Worm (Caenorhabditis elegans) whole organism, mixed stage, embryonic: Measurements from ENCODE around the gene srlf-3.

Experiments
- ces-1 ChIP-seq: fragments of 150-350 bp; optimal IDR thresholded peaks from 2 replicates; lab custom pipeline; 2014; ENCODE audit warnings: missing biosample characterization, missing genetic modification reagents, missing genetic modification characterization
- elt-3 ChIP-seq: fragments of 150-350 bp; optimal IDR thresholded peaks from 2 replicates; lab custom pipeline; 2014; ENCODE audit warnings: missing biosample characterization, missing genetic modification characterization
- nhr-237 ChIP-seq: fragments of 150-350 bp; optimal IDR thresholded peaks from 2 replicates; lab custom pipeline; 2014; ENCODE audit warnings: missing biosample characterization, missing genetic modification characterization
- snpc-4 ChIP-seq: fragments of 150-350 bp; optimal IDR thresholded peaks from 2 replicates; lab custom pipeline; 2014; ENCODE audit warnings: missing biosample characterization, missing genetic modification characterization
- unc-62 ChIP-seq: fragments of 150-350 bp; optimal IDR thresholded peaks from 2 replicates; lab custom pipeline; 2014; ENCODE audit warnings: missing biosample characterization, missing genetic modification reagents, missing genetic modification characterization
- ztf-11 ChIP-seq: fragments of 150-350 bp; optimal IDR thresholded peaks from 2 replicates; lab custom pipeline; 2014; ENCODE audit warnings: missing biosample characterization, missing genetic modification characterization

DNA sequence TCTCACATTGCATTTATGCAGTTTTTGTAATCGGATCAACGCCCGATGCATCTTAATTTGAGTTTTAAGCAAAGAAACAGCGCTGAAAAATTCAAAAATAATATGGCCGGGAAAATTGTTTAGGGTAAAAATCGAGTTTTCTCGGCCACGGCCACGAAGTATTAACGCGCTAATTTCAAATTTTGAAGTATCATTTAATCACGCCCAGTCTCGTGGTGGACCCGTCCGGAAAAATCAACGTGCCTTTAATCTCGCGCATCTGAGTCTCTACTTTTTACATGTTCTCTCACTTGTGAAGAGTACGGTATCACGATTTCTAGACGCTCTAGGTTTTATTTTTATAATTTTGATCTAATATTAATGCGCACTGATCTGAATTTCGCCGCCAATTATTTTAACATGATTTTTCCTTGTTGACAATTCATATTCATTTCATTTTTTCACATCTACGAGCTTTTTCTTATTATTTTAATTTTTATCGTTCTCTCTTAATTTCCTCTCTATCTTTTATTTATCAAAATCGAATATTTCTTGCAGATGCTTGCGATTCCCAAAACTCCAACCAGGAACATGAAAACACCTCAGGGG is 11.6 kb downstream of the srlf-3 start, which contains the start of the genes acdh-13 and mesp-1:
- no peak for TF ChIP-seq snpc-4 (tag; lab: Kevin White, UChicago)
- TF ChIP-seq ces-1 (GFP tag; lab: Kevin White, UChicago), result no peak
- no peak for TF ChIP-seq elt-3 (tag; lab: Kevin White, UChicago)
- TF ChIP-seq ztf-11 (tag; lab: Kevin White, UChicago), result no peak
- TF ChIP-seq nhr-237, result no peak
- no peak for TF ChIP-seq unc-62 (GFP tag; lab: Kevin White, UChicago)
